Worm (Caenorhabditis elegans): ENCODE data around the gene ZC262.2.

ZC262.2 gene

DNA sequence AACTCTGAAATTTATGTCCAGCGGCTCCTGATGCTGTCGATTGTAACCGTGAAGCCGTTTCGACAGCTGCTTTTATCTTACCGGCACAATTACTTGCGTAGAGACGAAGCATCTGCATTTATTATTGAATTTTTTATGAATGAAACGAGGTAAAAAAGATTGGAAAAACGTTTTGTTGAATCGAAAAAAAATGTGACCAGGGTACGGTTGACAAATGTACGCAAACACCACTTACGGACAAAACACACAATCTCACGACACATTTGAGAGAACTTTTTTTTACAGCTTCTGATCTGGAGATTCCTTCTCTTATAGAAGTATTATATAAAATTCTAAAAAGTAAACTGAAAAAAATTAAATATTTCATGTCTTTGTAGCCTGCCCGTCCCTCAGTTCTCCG lies at the start of gene ZC262.2, which contains the start of gene mrps-18A:
ZC262.2 (plus strand) TSS at position 284 of the 400 bp plus-strand sequence.
mrps-18A (minus strand) TSS at position 141 of the 400 bp plus-strand sequence.
- TF ChIP-seq him-1 (tag; optimal IDR thresholded peaks at IDR 0.05) = no peak
- TF ChIP-seq dao-5 (tag; optimal IDR thresholded peaks at IDR 0.05) = no peak
- peak; percentile 19 for TF ChIP-seq W03F9.2 (tag; optimal IDR thresholded peaks at IDR 0.05)

DNA sequence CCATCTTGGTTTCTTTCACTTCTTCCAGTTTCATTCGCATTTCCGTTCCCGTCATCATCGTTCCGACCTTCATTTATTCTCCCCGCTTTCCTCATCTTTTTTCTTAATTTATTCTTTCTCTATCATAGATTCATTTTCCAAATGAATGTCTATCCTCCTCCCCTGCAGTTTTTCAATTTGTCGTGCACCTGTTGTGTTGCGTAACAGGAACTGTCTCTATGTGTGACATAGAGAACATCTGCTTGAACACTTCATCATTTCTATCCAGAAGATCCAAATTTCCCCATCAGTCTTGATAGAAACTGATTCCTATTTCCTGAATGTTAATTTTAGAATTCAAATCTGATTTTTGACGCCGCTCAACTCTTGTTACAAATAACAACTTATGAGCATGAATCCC lies 48.3 kb upstream of the ZC262.2 start:
- TF ChIP-seq W03F9.2 (tag; optimal IDR thresholded peaks at IDR 0.05) (no peak), him-1 (tag; optimal IDR thresholded peaks at IDR 0.05) (no peak), dao-5 (tag; optimal IDR thresholded peaks at IDR 0.05) (no peak)

DNA sequence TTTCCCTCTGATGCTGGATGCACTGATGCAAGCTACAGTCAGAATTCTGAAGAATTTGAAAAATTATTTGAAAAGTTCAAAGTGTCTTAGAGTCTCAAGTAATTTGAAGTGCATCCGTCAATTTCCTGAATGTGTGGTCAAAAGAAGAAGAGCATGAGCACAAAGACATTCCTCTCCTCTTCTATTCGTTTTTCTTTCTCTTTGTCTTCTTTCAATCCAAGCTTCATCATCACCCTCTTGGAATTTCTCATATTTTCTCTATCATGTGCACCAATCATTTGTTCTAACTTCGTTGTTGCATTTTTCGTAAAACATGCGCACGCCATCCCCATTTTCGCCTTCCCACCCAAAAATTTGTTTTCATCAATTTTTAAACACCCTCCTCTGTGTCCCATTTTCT lies 45.9 kb upstream of the ZC262.2 start:
- TF ChIP-seq W03F9.2 (tag; optimal IDR thresholded peaks at IDR 0.05) (no peak), dao-5 (tag; optimal IDR thresholded peaks at IDR 0.05) (no peak), him-1 (tag; optimal IDR thresholded peaks at IDR 0.05) (no peak)

DNA sequence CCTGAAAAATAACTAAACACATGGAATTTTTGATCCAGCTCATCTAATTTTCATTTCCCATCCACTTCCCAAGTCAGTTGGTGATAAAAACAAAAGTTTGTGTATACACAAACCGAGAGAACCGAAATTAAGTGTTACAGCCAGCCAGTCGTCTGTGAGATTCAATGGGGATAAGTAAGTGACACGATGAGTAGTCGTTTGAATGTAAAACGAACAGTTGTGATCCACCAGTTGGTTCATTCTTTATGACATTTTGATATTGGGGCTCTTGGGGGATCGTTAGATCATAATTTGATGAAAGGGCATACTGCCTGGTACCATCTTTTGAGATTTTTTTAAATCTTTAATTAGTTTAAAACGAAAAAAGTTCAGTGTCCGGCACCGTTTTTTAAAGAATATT lies 45.0 kb upstream of the ZC262.2 start:
- TF ChIP-seq him-1 (tag; optimal IDR thresholded peaks at IDR 0.05) = no peak
- no peak for TF ChIP-seq W03F9.2 (tag; optimal IDR thresholded peaks at IDR 0.05)
- TF ChIP-seq dao-5 (tag; optimal IDR thresholded peaks at IDR 0.05) = no peak

DNA sequence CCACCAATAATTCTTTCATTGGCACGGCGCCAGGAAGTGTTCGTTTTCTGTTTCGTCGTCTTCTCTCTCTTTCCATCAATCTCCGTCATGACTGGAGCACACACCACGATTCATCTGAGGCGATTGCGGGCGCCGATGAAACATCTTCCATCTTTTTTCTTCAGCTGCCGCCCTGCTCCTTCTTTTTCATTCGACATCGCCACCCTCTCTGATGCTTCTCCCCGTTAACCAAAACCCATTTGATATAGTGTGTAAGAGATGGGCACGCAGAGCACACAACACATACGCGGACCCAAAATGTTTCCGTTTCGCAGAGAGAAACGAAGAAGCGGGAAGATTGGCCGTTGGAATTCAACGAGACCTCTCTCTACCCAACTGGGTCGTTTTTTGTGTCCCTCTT lies 44.3 kb upstream of the ZC262.2 start:
- TF ChIP-seq him-1 (tag; optimal IDR thresholded peaks at IDR 0.05) (no peak), W03F9.2 (tag; optimal IDR thresholded peaks at IDR 0.05) (no peak), dao-5 (tag; optimal IDR thresholded peaks at IDR 0.05) (no peak)

DNA sequence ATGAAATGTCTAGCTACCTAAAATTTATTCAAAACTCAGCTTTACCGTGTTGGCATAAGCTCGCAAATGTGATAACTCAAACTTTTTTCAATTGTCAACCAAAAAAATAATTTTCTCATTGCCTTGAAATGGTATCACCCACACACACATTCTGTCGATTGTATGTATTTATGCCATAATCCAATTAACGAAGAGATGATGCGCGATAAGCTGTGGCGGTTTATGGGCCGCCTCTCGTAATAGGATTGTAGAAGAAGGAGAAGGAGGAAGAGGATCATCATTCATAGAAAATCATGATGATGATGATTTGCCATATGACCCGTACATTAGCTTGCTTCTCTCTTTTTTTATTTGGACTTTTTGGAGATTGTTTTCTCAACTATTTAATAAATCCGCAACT lies 42.7 kb upstream of the ZC262.2 start:
- TF ChIP-seq W03F9.2 (tag; optimal IDR thresholded peaks at IDR 0.05) = no peak
- TF ChIP-seq him-1 (tag; optimal IDR thresholded peaks at IDR 0.05) = no peak
- TF ChIP-seq dao-5 (tag; optimal IDR thresholded peaks at IDR 0.05) = no peak

DNA sequence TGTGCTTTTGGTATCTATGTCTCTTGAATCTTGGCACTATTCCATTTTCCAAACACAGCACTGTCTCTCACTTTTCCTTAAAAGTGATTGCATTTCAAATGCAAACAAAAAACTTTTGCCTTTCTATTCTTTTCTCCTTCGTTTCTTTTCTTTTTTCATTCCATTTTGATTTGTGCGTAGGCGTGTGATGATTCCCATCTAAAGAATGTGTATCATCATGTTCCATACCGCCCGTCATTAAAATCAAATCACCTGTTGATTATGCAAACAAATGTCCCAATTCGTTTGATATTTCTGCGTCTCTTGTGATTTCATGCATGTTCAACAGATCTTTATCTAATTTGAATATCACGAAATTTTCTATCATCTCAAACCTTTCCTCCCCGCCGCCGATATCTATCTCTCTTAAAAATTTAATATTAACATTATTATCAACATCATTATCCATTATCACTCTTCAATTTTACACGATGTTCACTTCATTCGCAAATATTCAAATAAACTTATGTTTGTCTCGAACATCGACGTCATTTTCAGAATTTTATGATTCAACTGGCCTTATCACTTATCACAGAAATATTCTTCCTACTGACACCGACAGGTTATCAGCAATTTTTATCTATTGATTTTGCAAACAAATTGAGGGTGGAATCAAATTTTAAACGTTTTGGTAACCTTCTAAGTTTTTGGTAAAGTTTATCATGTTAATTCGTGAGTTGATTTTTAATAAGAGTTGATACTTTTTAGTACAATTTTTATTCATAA lies 40.4 kb upstream of the ZC262.2 start:
- TF ChIP-seq W03F9.2 (tag; optimal IDR thresholded peaks at IDR 0.05) (no peak), dao-5 (tag; optimal IDR thresholded peaks at IDR 0.05) (no peak), him-1 (tag; optimal IDR thresholded peaks at IDR 0.05) (no peak)

DNA sequence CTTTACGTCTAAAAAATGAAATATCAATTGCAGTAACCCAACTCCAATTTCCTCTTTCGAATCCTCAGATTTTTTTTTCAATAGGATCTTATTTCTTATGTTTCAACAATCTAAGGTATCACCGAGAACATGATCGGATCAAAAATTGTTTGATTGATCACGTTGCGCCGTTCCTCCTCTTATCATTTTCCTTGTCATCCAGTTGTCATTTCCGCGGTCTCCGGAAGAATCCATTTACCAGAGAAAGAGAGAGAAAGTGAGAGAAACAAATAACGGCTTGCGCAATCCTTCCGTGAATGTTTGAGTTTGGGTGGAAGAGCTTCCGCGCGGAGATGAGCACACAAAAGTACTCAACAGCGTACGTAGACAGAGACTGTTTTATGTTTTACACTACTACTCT lies 38.6 kb upstream of the ZC262.2 start:
- TF ChIP-seq dao-5 (tag; optimal IDR thresholded peaks at IDR 0.05) = no peak
- TF ChIP-seq him-1 (tag; optimal IDR thresholded peaks at IDR 0.05) = no peak
- TF ChIP-seq W03F9.2 (tag; optimal IDR thresholded peaks at IDR 0.05) = no peak

DNA sequence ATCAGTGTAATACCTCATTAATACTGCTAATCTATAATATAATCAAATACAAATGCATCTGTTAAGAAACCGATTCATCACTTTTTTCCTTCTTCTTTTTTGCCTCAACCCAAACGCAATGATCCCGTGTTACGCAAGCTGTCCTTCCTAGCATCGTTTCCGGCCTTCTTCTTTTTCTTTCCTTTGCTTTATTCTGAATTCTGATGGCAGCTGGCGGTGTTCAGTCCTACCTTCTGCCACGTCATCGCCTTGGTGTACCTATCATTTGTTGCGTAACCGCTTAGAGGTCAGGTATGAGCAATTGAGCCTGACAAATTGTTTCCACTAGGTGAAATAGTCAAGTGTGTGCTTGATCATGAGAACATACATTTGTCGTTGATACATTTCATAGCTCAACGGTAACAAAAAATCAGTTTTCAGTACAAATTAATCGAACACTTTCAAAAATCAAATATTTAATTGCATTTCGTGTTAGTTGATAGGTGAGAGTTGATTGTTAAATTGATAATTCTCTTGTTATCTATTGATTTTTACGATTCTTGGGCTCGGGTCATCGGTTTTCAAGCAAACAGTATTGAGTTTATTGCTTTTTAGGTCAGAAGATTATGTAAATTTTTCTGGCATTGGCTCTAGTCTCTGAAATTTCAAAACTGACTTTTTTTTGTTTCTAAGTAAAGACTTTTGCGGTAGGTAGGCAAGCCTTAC lies 33.5 kb upstream of the ZC262.2 start:
- no peak for TF ChIP-seq W03F9.2 (tag; optimal IDR thresholded peaks at IDR 0.05)
- TF ChIP-seq him-1 (tag; optimal IDR thresholded peaks at IDR 0.05) = no peak
- no peak for TF ChIP-seq dao-5 (tag; optimal IDR thresholded peaks at IDR 0.05)

DNA sequence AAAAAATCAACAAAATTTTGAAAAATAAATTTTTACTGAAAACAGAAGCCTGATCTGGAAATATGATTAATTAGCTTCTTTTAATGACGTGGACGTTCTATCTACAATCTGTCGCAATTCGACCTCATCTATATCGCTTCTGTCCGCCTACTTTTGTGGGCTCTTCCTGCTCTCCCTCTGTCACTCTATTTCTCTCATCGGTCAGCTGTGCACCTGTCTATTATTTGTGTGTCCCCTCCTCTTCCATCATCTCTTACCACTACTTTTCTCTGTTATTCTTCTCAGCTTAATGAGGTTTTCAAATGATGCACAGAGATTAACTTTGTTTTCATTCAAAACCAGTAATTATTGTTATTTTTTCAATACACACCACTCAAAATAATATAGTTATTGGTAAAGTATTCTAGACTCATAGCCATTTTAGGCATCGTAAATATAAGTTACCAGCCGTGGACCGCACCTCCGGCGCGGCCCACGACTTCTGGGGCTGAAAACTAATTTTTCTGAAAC lies 32.7 kb upstream of the ZC262.2 start:
- TF ChIP-seq W03F9.2 (tag; optimal IDR thresholded peaks at IDR 0.05) = no peak
- no peak for TF ChIP-seq dao-5 (tag; optimal IDR thresholded peaks at IDR 0.05)
- TF ChIP-seq him-1 (tag; optimal IDR thresholded peaks at IDR 0.05) = no peak

DNA sequence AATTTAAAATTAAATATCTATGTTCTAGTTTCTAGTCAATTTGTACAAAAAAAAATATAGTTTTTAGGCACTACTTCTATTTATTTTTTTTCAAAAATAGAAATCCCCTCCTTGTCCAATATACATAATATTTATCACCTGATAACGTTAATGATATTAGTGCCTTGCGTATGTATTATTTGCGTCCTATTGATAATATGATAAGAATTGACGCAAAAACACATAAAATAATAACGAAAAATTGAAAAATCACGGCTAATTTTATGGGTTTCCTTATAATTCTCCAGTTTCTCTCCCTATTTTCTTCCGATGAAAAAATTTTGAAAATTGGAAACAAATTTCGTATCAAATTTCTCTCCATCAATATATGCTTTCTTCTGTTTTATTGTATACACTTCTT lies 32.1 kb upstream of the ZC262.2 start:
- TF ChIP-seq dao-5 (tag; optimal IDR thresholded peaks at IDR 0.05) (no peak), him-1 (tag; optimal IDR thresholded peaks at IDR 0.05) (no peak), W03F9.2 (tag; optimal IDR thresholded peaks at IDR 0.05) (no peak)

DNA sequence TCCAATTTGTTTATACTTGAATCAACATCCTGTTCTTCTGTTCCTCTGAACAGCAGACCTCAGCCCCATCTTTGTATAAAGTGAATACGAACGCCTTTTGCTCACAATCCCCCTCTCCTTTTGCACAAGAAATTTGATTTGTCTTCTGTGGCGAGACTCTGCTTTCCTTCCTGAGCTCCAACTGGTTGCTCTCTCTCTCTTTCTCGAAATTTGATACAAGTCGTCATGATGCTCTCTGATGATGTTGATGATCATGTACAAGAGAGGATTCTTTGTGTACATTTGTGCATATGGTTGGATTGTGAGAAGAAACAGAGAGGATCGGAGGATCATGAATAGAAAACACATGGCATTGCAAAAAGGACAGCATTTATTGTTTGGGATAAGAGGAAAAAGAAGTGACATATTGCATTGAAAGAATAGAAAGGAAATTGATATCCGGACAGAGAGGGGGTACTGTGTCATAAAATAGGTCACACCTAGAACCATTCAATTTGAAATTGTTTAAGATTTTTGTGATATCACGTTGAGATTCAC lies 30.9 kb upstream of the ZC262.2 start:
- TF ChIP-seq dao-5 (tag; optimal IDR thresholded peaks at IDR 0.05) (no peak), W03F9.2 (tag; optimal IDR thresholded peaks at IDR 0.05) (no peak), him-1 (tag; optimal IDR thresholded peaks at IDR 0.05) (no peak)

DNA sequence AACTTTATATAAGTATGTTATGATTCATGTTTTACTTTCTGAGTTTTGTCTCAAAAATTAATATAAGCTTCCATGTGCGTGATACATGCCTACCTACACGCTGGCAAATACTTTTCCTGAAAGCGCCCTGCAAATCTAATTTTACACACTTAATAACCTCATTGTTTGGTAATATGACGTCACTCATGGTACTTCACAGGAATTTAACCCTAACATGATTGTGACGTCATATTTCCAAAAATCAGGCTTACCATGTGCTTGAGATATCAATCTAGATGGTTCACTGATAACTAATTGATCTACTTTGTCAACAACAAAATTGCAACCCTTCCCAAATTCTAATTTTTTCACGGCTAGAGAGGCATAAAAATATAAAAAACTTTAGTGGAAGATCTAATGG lies 28.4 kb upstream of the ZC262.2 start:
- TF ChIP-seq him-1 (tag; optimal IDR thresholded peaks at IDR 0.05) (no peak), W03F9.2 (tag; optimal IDR thresholded peaks at IDR 0.05) (no peak)

DNA sequence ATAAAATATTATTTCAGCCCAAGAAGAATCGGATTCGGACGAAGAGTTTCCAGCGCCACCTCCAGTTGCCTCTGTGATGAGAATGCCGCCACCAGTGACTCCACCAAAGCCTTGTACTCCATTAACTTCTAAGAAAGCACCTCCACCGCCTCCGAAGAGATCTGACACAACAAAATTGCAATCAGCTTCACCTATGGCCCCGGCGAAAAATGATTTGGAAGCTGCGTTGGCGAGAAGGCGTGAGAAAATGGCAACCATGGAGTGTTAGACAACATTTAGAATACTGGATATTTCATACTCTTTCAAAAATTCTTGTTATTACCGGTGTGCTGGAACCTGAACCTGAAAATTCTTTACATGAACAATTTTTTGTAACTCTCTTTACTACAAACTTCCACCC lies 26.6 kb upstream of the ZC262.2 start:
- TF ChIP-seq W03F9.2 (tag; optimal IDR thresholded peaks at IDR 0.05) (no peak), him-1 (tag; optimal IDR thresholded peaks at IDR 0.05) (no peak), dao-5 (tag; optimal IDR thresholded peaks at IDR 0.05) (no peak)

All from whole organism, L4/young adult.